Fruit fly (Drosophila melanogaster) whole organism, prepupa: ENCODE data around the gene Cyp311a1.
A peak's percentile ranks its signal among the peaks of the same experiment; 100 is the strongest.

Source experiments
- Blimp-1 ChIP-seq: fragments of 200-800 bp; sonication (Bioruptor generic); optimal IDR thresholded peaks from 3 replicates; lab custom pipeline; 2017; ENCODE audit warnings: missing biosample characterization, missing genetic modification characterization, mild to moderate bottlenecking, moderate library complexity, missing genetic modification reagents
- CG10631 ChIP-seq: fragments of 200-800 bp; sonication (Bioruptor generic); optimal IDR thresholded peaks from 2 replicates; lab custom pipeline; 2016; ENCODE audit warnings: missing biosample characterization, missing genetic modification characterization
- CG11762 ChIP-seq: fragments of 200-800 bp; sonication (Bioruptor generic); optimal IDR thresholded peaks from 3 replicates; lab custom pipeline; 2016; ENCODE audit warnings: missing biosample characterization, missing genetic modification characterization; ENCODE audit not compliant: insufficient read depth
- CG11902 ChIP-seq: fragments of 200-800 bp; sonication (Bioruptor generic); optimal IDR thresholded peaks from 3 replicates; lab custom pipeline; 2016; ENCODE audit warnings: missing biosample characterization, missing genetic modification characterization
- CG15336 ChIP-seq: fragments of 200-800 bp; sonication (Bioruptor generic); IDR thresholded peaks from 2 replicates; pipeline ENCODE4 v1.3.6; 2022; ENCODE audit warnings: missing biosample characterization, missing genetic modification characterization
- CG16779 ChIP-seq: fragments of 200-800 bp; sonication (Bioruptor generic); optimal IDR thresholded peaks from 3 replicates; lab custom pipeline; 2017; ENCODE audit warnings: missing biosample characterization, mild to moderate bottlenecking, missing genetic modification characterization
- CG3032 ChIP-seq: fragments of 200-800 bp; optimal IDR thresholded peaks from 2 replicates; lab custom pipeline; 2019; ENCODE audit warnings: missing biosample characterization, mild to moderate bottlenecking, missing genetic modification characterization, moderate library complexity
- CG3919 ChIP-seq: fragments of 200-800 bp; sonication (Bioruptor generic); optimal IDR thresholded peaks from 3 replicates; lab custom pipeline; 2016; ENCODE audit warnings: missing biosample characterization, missing genetic modification characterization
- CG6792 ChIP-seq: fragments of 200-800 bp; sonication (Bioruptor generic); optimal IDR thresholded peaks from 3 replicates; lab custom pipeline; 2016; ENCODE audit warnings: missing biosample characterization, missing genetic modification characterization
- CG6854 ChIP-seq: fragments of 200-800 bp; sonication (Bioruptor generic); optimal IDR thresholded peaks from 2 replicates; lab custom pipeline; 2017; ENCODE audit warnings: missing biosample characterization, mild to moderate bottlenecking, missing genetic modification characterization
- CG8119 ChIP-seq: fragments of 200-800 bp; sonication (Bioruptor generic); IDR thresholded peaks from 3 replicates; pipeline ENCODE4 v1.3.6; 2022; ENCODE audit warnings: missing biosample characterization, missing genetic modification characterization
- Eip78C ChIP-seq: fragments of 200-800 bp; sonication (Bioruptor generic); peaks from one replicate; lab custom pipeline; 2016; ENCODE audit warnings: missing biosample characterization, missing genetic modification characterization
- Eip93F ChIP-seq: fragments of 200-800 bp; sonication (Bioruptor generic); optimal IDR thresholded peaks from 2 replicates; lab custom pipeline; 2016; ENCODE audit warnings: missing biosample characterization, mild to moderate bottlenecking, missing genetic modification characterization
- Ets21C ChIP-seq: fragments of 200-800 bp; sonication (Bioruptor generic); optimal IDR thresholded peaks from 3 replicates; lab custom pipeline; 2016; ENCODE audit warnings: missing biosample characterization, missing genetic modification characterization
- Hr38 ChIP-seq: sonication (Bioruptor generic); optimal IDR thresholded peaks from 2 replicates; lab custom pipeline; 2016; ENCODE audit warnings: missing biosample characterization, missing genetic modification characterization
- Hr39 ChIP-seq: fragments of 200-800 bp; sonication (Bioruptor generic); optimal IDR thresholded peaks from 2 replicates; lab custom pipeline; 2016; ENCODE audit warnings: missing biosample characterization, missing genetic modification characterization
- Hr4 ChIP-seq: fragments of 200-800 bp; sonication (Bioruptor generic); optimal IDR thresholded peaks from 3 replicates; lab custom pipeline; 2016; ENCODE audit warnings: missing biosample characterization, missing genetic modification characterization
- Lpt ChIP-seq: fragments of 200-800 bp; sonication (Bioruptor generic); optimal IDR thresholded peaks from 3 replicates; lab custom pipeline; 2016; ENCODE audit warnings: missing biosample characterization, missing genetic modification characterization
- Smox ChIP-seq: fragments of 200-800 bp; sonication (Bioruptor generic); optimal IDR thresholded peaks from 3 replicates; lab custom pipeline; 2016; ENCODE audit warnings: missing biosample characterization, missing genetic modification characterization
- Sox102F ChIP-seq: fragments of 200-800 bp; sonication (Bioruptor generic); optimal IDR thresholded peaks from 2 replicates; lab custom pipeline; 2016; ENCODE audit warnings: missing biosample characterization, mild to moderate bottlenecking, missing genetic modification characterization
- achi ChIP-seq: fragments of 200-800 bp; sonication (Bioruptor generic); optimal IDR thresholded peaks from 3 replicates; lab custom pipeline; 2016; ENCODE audit warnings: missing biosample characterization, missing genetic modification characterization
- acj6 ChIP-seq: fragments of 200-800 bp; sonication (Bioruptor generic); optimal IDR thresholded peaks from 3 replicates; lab custom pipeline; 2016; ENCODE audit warnings: missing biosample characterization, missing genetic modification characterization
- cyc ChIP-seq: fragments of 200-800 bp; sonication (Bioruptor generic); optimal IDR thresholded peaks from 3 replicates; lab custom pipeline; 2016; ENCODE audit warnings: missing biosample characterization, missing genetic modification characterization
- eg ChIP-seq: fragments of 200-800 bp; sonication (Bioruptor generic); IDR thresholded peaks from 3 replicates; pipeline ENCODE4 v1.3.6; 2022; ENCODE audit warnings: missing biosample characterization, missing genetic modification characterization
- esn ChIP-seq: fragments of 200-800 bp; sonication (Bioruptor generic); optimal IDR thresholded peaks from 2 replicates; lab custom pipeline; 2016; ENCODE audit warnings: missing biosample characterization, mild to moderate bottlenecking, missing genetic modification characterization, moderate library complexity
- fd85E ChIP-seq: fragments of 200-800 bp; sonication (Bioruptor generic); optimal IDR thresholded peaks from 3 replicates; lab custom pipeline; 2016; ENCODE audit warnings: missing biosample characterization, missing genetic modification characterization
- net ChIP-seq: fragments of 200-800 bp; sonication (Bioruptor generic); optimal IDR thresholded peaks from 3 replicates; lab custom pipeline; 2016; ENCODE audit warnings: missing biosample characterization, missing genetic modification characterization
- pdm3 ChIP-seq: fragments of 200-800 bp; sonication (Bioruptor generic); optimal IDR thresholded peaks from 3 replicates; lab custom pipeline; 2016; ENCODE audit warnings: missing biosample characterization, missing genetic modification characterization
- spab ChIP-seq: fragments of 200-800 bp; sonication (Bioruptor generic); optimal IDR thresholded peaks from 2 replicates; lab custom pipeline; 2017; ENCODE audit warnings: missing biosample characterization, mild to moderate bottlenecking, missing genetic modification characterization, missing genetic modification reagents
- ss ChIP-seq, 2 experiments: fragments of 200-800 bp; sonication (Bioruptor generic); optimal IDR thresholded peaks; 2 replicates in 1 of 2; 3 replicates in 1 of 2; lab custom pipeline; 2017 to 2018; ENCODE audit warnings: mild to moderate bottlenecking in 2 of 2, missing biosample characterization in 2 of 2, missing genetic modification characterization in 2 of 2, moderate library complexity in 1 of 2
- svp ChIP-seq: fragments of 200-800 bp; sonication (Bioruptor generic); peaks from one replicate; lab custom pipeline; 2016; ENCODE audit warnings: missing biosample characterization, missing genetic modification characterization
- vri ChIP-seq: fragments of 200-800 bp; sonication (Bioruptor generic); optimal IDR thresholded peaks from 3 replicates; lab custom pipeline; 2016; ENCODE audit warnings: missing biosample characterization, mild to moderate bottlenecking, missing genetic modification characterization

Cyp311a1 gene

DNA sequence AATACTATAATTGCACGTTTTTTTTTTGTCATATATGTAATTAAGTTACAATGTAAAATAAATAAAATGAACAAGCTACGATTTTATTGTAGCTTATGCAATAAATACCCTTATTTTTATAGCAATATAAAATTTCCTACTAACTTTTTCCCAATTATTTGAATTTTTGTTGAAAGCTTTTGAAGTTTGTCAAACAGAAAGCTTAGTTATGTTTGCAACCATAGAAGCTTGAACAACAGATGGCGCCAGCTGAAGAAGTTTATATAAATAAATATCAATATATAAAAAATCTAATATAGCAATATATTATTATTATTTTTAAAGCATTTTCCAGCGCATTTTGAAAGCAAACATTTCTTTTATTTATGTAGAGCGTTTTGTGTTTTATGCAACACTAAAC, 3.9 kb upstream of the Cyp311a1 start:
- TF ChIP-seq CG6792 (GFP tag; lab: Kevin White, UChicago) (no peak), CG3919 (no peak), Hr39 (GFP tag; lab: Kevin White, UChicago) (no peak)

DNA sequence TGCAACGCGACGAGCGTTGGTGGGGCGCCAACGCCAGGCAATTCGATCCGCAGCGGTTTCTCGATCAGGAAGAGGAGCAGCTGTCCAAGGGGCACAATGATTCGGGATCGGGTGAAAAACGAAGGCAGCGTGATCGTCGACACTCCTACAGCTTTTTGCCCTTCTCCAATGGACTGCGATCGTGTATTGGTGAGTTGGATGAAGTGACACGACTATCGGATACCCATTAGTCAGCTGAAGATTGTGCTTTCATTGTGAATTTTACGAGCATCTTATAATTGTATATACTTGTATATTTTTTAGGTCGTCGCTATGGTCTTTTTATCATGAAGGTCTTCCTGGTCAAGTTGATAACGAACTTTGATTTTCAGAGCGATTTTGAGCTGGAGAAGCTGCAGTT, 3.4 kb upstream of the Cyp311a1 start:
- TF ChIP-seq svp (GFP tag; lab: Kevin White, UChicago), result peak; percentile 60
- no peak for TF ChIP-seq CG11762

DNA sequence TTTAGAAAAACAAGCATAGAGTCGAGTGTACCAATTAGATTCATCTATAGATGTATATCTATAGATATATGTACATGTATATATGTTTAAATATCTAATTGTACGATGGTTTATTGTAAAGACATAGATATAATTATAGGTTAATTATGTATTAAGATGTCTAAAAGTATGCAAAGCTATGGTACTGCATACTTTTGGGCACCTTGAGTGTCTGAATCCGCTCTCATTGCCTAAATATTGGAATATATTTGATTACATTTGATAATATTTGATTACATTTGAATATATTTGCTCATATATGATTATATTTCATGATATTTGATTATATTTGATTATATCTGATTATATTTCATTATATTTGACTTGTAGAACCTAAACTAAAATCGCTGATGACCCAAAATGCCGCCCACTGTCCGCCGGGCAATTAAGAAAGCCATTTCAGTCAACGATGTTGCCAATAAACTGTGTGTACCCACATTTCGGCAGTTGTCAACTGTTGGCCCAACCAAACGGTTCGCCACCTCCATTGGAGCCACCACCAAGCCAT, 944 bp upstream of the Cyp311a1 start, which contains the start of gene Cyp318a1:
Cyp318a1 (plus strand) TSS at position 497 of the 547 bp plus-strand sequence.
- no peak for TF ChIP-seq fd85E (GFP tag; lab: Kevin White, UChicago)
- TF ChIP-seq CG11902, result no peak
- no peak for TF ChIP-seq eg (GFP tag; lab: Robert Waterston, UW)
- no peak for TF ChIP-seq vri (GFP tag; lab: Kevin White, UChicago)
- TF ChIP-seq ss (GFP tag; optimal IDR thresholded peaks at IDR 0.05; lab: Kevin White, UChicago), result no peak
- TF ChIP-seq CG6854 (GFP tag; lab: Kevin White, UChicago), result no peak
- no peak for TF ChIP-seq Hr4 (GFP tag; lab: Kevin White, UChicago)
- no peak for TF ChIP-seq Sox102F (GFP tag; lab: Kevin White, UChicago)
- TF ChIP-seq CG16779 (tag; lab: Kevin White, UChicago), result no peak
- no peak for TF ChIP-seq CG3919
- no peak for TF ChIP-seq Eip93F (GFP tag; lab: Kevin White, UChicago)
- TF ChIP-seq, all 60 proteins: peak for 0

DNA sequence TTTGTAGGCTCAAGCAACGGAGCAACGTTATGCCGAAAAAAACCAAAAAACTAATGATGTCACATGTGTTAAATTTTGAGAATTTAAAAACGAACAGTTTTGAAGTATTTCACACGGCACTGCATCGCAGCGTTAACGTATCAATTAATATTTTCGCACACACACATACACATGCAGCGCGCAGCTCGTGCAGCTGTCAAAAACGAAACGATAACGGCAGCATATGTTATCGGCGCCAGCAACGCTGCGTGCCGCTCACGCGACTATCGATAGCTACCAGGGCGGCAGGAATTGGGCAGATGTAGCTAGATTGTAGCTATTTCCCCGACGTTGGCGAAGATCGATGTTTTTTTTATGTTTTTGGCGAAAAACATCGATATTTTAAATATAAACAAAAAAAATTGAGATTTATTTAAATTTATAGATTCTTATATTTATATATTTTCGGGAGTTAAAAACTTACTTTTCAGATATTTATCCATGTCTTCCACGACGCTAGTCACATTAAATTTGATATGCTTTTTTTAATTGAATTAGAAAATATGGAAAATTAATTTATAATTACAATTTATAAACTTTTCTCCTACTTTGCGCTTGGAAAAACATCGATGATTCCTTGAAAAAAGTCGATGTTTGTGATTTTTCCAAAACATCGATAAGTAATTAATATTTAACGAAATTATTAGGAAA, 2.3 kb downstream of the Cyp311a1 start, which contains the start of gene Usp7:
Usp7 (minus strand) TSS at position 208 of the 690 bp plus-strand sequence.
- TF ChIP-seq Blimp-1 (GFP tag; lab: Kevin White, UChicago) (no peak), CG8119 (GFP tag; lab: Robert Waterston, UW) (no peak), Hr39 (GFP tag; lab: Kevin White, UChicago) (no peak), achi (GFP tag; lab: Kevin White, UChicago) (peak; percentile 97), CG10631 (GFP tag; lab: Kevin White, UChicago) (no peak), CG11762 (no peak), ss (GFP tag; optimal IDR thresholded peaks at IDR 0.05; lab: Kevin White, UChicago) (peak in 1 of 2 experiments; percentile 47), Smox (GFP tag; lab: Kevin White, UChicago) (no peak), fd85E (GFP tag; lab: Kevin White, UChicago) (no peak), vri (GFP tag; lab: Kevin White, UChicago) (no peak), Sox102F (GFP tag; lab: Kevin White, UChicago) (no peak), spab (GFP tag; lab: Kevin White, UChicago) (no peak), eg (GFP tag; lab: Robert Waterston, UW) (0 out of 3 replicates have a peak, but pooled peaks have one; percentile 36), Ets21C (GFP tag; lab: Kevin White, UChicago) (no peak), Hr38 (GFP tag; lab: Kevin White, UChicago) (no peak), Lpt (GFP tag; lab: Kevin White, UChicago) (no peak), net (GFP tag; lab: Kevin White, UChicago) (no peak), pdm3 (GFP tag; lab: Kevin White, UChicago) (no peak), Eip78C (GFP tag; lab: Kevin White, UChicago) (peak; percentile 67), esn (GFP tag; lab: Kevin White, UChicago) (no peak), acj6 (no peak), cyc (GFP tag; lab: Kevin White, UChicago) (no peak), CG3032 (tag; lab: Kevin White, UChicago) (peak; percentile 25), CG15336 (0 out of 2 replicates have a peak, but pooled peaks have one; percentile 33)
- TF ChIP-seq, all 60 proteins: peak for 6
